Fruit fly (Drosophila melanogaster): ENCODE measurements around the gene CG17929.

dm6 chr3R:16284901-16285300 is 40.4 kb upstream of the CG17929 start:
- TF ChIP-seq Sin3A (optimal IDR thresholded peaks at IDR 0.05) (no peak), psq (optimal IDR thresholded peaks at IDR 0.05) (no peak), h (optimal IDR thresholded peaks at IDR 0.05) (no peak), Myc (optimal IDR thresholded peaks at IDR 0.05) (no peak), ttk (optimal IDR thresholded peaks at IDR 0.05) (no peak), insv (optimal IDR thresholded peaks at IDR 0.05) (no peak)

Measured in Kc167 (cell line).